Fruit fly (Drosophila melanogaster): ENCODE results near the gene Sidpn.

Sidpn gene

DNA sequence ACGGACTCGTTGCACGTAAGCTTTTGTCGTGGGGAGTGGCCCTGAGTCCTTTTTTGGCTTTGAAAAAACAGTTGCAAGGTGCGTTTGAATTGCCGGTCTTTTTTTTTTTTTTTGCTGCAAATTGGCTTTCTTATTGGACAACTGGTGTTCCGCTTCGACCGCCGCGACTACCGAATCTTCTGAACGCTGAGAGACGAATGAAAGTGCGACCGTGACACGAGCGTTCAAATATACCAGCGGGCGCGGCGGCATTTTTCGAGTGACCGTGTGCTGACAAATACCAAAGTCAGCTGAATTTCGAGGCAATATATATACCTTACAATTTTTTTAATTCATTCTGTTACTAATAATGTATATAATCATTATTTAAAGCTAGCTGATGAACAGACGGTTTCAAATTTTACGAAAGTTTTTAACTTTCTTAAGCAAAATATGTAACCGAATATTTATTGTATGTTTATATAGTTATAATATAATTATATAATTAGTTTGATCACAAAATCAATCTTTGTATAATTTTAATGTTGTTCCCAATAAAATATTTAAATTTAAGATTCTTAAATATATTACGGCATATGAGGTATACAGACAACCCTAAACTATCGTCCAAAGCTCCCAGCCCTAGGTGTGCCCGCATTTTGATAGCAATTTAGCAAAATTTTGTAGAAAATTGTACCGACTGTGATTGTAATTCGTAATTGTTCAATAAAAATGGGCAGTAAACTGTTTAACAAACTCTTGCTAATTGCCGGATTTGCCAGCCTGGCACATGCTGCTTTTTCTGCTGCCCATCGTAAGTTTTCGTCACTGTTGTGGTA lies 40.2 kb upstream of the Sidpn start, which contains the start of the genes Swip-1 and EMC5:
TSS of gene Swip-1 (minus strand) at position 203 of the 818 bp plus-strand sequence.
TSS of gene EMC5 (plus strand) at position 630 of the 818 bp plus-strand sequence.
- no peak for TF ChIP-seq CG8478 (optimal IDR thresholded peaks at IDR 0.05)
- TF ChIP-seq usp (GFP tag; optimal IDR thresholded peaks at IDR 0.05), result no peak
- no peak for TF ChIP-seq pan (optimal IDR thresholded peaks at IDR 0.05)

DNA sequence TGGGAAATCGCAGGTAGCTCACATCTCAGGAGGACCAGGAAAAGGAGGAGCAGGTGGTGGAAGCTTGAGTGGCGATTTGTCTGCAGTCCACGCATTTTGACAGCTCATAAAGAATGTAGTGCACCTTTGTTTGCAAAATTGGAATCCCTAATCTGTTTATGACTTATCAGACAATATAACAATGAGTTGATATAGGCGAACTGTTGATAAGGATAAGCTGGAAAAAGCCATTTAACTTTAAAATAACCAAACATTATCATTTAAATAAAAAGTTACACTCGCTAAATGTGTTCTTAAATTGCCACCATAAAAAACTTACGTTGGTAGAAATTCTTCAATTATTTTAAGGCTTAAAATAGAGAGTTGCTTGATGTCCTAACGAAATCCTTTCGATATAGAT lies 37.4 kb upstream of the Sidpn start, which contains the start of gene CG15170:
TSS of gene CG15170 (minus strand) at position 101 of the 400 bp plus-strand sequence.
- no peak for TF ChIP-seq Dll (optimal IDR thresholded peaks at IDR 0.05)

DNA sequence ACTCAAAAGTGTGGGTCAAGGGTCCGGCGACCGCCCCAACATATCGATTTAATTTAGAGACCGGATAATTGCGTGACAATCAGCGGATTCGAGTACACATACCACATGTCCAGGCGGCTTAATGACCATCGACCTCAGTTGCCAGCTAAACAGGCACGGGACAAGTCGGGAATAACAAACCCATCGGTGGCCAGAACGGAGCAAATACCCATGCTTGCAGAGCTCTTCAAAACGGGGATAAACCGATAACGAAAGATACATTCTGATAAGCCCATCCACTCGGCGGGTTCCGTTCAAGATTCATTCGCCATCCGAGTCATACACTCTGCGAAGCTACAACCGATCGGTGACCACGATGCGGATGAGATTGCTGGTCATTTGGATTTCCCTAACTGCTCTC lies 36.8 kb upstream of the Sidpn start, which contains the start of gene CG15169:
TSS of gene CG15169 (plus strand) at position 301 of the 400 bp plus-strand sequence.
- TF ChIP-seq Dll (optimal IDR thresholded peaks at IDR 0.05), result no peak

DNA sequence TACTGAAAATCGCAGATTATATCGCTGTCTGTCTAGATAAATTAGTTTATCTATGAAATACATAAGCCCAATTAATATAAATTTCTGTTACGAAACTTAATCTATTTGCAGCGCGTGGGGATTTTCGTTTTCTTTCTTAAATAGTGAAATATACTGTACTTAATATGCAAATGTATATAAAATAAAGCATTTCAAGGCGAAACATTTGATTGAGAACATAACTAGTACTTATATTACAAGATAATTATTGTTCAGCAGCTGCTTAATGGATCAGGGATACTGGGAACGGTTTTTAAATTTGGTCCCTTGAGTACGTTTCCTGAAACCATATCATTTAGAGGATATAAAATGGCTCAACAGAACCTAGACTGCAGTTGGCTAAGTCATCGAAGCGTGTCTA lies 35.3 kb upstream of the Sidpn start, which contains the start of gene CG46465:
TSS of gene CG46465 (plus strand) at position 301 of the 400 bp plus-strand sequence.
- no peak for TF ChIP-seq EcR (GFP tag; optimal IDR thresholded peaks at IDR 0.05)
- no peak for TF ChIP-seq CG8478 (optimal IDR thresholded peaks at IDR 0.05)
- TF ChIP-seq pan (optimal IDR thresholded peaks at IDR 0.05), result no peak
- TF ChIP-seq usp (GFP tag; optimal IDR thresholded peaks at IDR 0.05), result no peak
- TF ChIP-seq Dll (optimal IDR thresholded peaks at IDR 0.05), result no peak
- TF ChIP-seq psq (optimal IDR thresholded peaks at IDR 0.05), result no peak

DNA sequence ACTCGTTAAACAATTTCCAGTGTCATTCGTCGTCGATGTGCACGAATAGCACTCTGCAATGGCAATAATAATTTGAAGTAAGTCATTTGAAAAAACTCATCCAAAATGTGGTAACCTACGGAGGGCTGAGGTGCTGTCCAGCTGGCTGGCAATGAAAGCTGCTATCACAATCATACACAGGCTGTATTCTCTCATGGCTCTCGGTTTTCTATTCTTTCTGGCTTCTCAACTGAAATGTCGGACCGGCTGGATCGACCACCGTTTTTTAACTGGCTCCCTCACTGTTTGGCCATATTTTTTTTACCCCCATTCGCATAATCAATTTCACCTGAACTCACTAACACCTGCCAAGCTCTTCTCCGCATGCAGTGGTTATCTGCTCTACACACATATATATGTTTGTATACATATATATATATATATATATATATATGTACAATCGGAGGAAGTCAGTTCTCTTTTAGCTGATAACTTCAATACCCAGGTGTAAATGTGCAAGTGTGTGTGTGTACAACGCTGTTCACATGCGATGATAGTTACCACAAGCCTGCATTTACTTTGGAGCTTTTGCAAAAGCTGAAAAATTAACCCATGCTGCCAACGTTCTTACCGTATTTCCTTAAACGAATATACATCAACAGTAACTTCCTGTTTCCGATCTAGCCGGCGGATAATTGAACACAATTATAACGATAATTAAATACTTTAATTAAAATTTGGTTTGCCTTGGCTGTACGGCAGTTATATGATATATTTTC lies 31.7 kb upstream of the Sidpn start, which contains the start of gene CG10650:
TSS of gene CG10650 (minus strand) at position 275 of the 758 bp plus-strand sequence.
- TF ChIP-seq pan (optimal IDR thresholded peaks at IDR 0.05) (no peak), psq (optimal IDR thresholded peaks at IDR 0.05) (no peak), EcR (GFP tag; optimal IDR thresholded peaks at IDR 0.05) (no peak), Dll (optimal IDR thresholded peaks at IDR 0.05) (no peak), CG8478 (optimal IDR thresholded peaks at IDR 0.05) (no peak), usp (GFP tag; optimal IDR thresholded peaks at IDR 0.05) (no peak)

DNA sequence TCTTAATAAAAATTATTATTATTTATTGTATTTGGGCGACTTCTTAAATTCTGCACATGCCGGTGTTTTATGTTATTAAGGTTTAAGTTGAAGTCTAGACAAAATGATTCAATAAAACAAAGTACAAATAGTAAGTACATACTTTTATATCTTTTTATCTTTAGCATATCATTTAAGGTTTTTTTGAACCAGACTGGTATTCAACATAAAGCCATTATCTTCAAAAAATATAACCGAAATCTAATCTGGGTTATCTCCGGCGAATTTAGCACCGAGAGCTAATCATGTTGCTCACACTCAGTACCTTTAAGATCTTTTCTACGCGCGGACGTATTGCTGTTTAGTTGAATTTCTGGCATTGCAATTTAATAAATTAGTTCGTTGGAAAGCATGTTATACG lies 30.4 kb upstream of the Sidpn start, which contains the start of gene CG31792:
TSS of gene CG31792 (plus strand) at position 301 of the 400 bp plus-strand sequence.
- TF ChIP-seq CG8478 (optimal IDR thresholded peaks at IDR 0.05), result no peak
- no peak for TF ChIP-seq pan (optimal IDR thresholded peaks at IDR 0.05)
- no peak for TF ChIP-seq EcR (GFP tag; optimal IDR thresholded peaks at IDR 0.05)
- no peak for TF ChIP-seq psq (optimal IDR thresholded peaks at IDR 0.05)
- no peak for TF ChIP-seq usp (GFP tag; optimal IDR thresholded peaks at IDR 0.05)
- TF ChIP-seq Dll (optimal IDR thresholded peaks at IDR 0.05), result no peak

DNA sequence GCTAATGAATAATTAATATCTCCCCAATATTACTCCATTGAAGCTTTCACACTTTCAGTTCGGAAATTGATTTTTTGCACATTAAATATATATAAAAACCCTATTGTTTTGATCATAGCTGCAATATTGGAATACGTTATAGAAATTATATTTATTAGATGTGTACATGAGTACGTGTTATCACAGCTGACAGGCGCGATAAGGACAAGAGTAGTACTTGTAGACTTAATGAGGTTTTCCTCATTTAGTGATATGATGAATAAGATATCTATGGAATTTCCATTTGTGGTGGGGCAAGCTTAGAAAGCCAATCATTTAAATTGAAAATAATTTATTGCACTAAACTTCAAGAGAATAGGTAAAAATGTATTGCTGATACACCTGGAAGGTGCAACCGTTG lies 25.0 kb upstream of the Sidpn start:
- no peak for TF ChIP-seq EcR (GFP tag; optimal IDR thresholded peaks at IDR 0.05)
- TF ChIP-seq Dll (optimal IDR thresholded peaks at IDR 0.05), result no peak
- no peak for TF ChIP-seq pan (optimal IDR thresholded peaks at IDR 0.05)
- no peak for TF ChIP-seq psq (optimal IDR thresholded peaks at IDR 0.05)
- no peak for TF ChIP-seq CG8478 (optimal IDR thresholded peaks at IDR 0.05)
- TF ChIP-seq usp (GFP tag; optimal IDR thresholded peaks at IDR 0.05), result no peak

DNA sequence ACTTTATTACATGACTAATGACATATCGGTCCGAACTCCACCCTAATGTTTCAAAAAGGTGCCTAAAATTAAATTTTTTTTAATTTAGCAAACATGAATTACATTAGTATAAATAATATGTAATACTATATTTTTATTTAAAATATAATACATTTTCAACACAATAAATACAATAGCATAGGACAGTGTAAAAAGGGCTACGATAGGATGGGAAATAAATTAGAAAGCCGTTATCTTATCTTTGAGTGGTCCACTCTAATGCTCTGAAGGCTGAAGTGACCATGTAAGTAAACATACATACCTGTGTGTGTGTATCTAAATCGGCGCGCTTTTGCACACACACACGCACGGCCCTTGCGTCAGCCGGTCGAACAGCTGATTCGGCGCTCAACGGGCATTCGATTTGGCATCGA lies 24.5 kb upstream of the Sidpn start, which contains the start of gene CG31793:
TSS of gene CG31793 (plus strand) at position 409 of the 413 bp plus-strand sequence.
- TF ChIP-seq usp (GFP tag; optimal IDR thresholded peaks at IDR 0.05), result no peak
- no peak for TF ChIP-seq pan (optimal IDR thresholded peaks at IDR 0.05)
- TF ChIP-seq EcR (GFP tag; optimal IDR thresholded peaks at IDR 0.05), result no peak
- no peak for TF ChIP-seq psq (optimal IDR thresholded peaks at IDR 0.05)
- no peak for TF ChIP-seq CG8478 (optimal IDR thresholded peaks at IDR 0.05)
- no peak for TF ChIP-seq Dll (optimal IDR thresholded peaks at IDR 0.05)

DNA sequence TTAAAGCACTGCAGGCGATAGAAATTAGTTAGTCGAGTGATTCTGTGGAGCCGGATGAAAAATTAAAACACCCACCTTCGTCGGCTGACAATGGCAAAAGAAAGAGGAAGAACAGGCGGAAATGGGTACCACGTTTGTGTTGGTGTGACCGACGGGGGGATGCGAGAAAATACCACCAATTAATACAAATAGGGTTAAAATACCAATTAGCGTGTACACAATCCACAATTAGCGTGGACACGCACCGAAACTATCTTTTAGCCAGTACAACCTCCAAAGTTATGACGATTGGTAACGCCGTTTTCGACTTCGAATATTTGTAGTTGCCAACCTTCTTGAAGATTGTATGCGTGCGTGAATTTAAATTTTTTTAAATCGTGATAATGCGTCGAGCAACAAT lies 18.4 kb upstream of the Sidpn start, which contains the start of gene RpL30:
TSS of gene RpL30 (minus strand) at position 177 of the 400 bp plus-strand sequence.
- no peak for TF ChIP-seq pan (optimal IDR thresholded peaks at IDR 0.05)
- no peak for TF ChIP-seq EcR (GFP tag; optimal IDR thresholded peaks at IDR 0.05)
- no peak for TF ChIP-seq CG8478 (optimal IDR thresholded peaks at IDR 0.05)
- no peak for TF ChIP-seq psq (optimal IDR thresholded peaks at IDR 0.05)
- TF ChIP-seq Dll (optimal IDR thresholded peaks at IDR 0.05), result no peak
- no peak for TF ChIP-seq usp (GFP tag; optimal IDR thresholded peaks at IDR 0.05)

DNA sequence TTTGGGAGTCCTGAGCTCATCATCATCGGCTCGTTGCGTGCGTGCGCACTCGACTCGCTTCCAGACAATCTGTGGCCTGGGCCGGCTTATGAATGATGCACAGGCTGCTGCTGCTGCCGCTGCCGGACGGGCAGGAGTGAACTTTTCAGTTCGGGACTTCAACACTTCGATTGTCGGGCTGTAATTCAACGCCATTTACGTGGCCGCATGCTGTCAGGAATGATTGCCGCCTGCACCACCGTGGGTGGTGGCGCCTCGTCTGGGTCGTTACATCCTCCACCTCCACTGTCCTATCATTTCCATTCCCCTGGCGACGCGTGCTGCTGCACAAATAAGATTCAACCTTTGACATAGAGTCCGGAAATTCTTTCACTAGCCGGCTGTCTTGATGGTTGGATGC lies 17.5 kb upstream of the Sidpn start:
- no peak for TF ChIP-seq EcR (GFP tag; optimal IDR thresholded peaks at IDR 0.05)
- TF ChIP-seq pan (optimal IDR thresholded peaks at IDR 0.05), result no peak
- no peak for TF ChIP-seq psq (optimal IDR thresholded peaks at IDR 0.05)
- TF ChIP-seq Dll (optimal IDR thresholded peaks at IDR 0.05), result no peak
- no peak for TF ChIP-seq usp (GFP tag; optimal IDR thresholded peaks at IDR 0.05)
- TF ChIP-seq CG8478 (optimal IDR thresholded peaks at IDR 0.05), result no peak

DNA sequence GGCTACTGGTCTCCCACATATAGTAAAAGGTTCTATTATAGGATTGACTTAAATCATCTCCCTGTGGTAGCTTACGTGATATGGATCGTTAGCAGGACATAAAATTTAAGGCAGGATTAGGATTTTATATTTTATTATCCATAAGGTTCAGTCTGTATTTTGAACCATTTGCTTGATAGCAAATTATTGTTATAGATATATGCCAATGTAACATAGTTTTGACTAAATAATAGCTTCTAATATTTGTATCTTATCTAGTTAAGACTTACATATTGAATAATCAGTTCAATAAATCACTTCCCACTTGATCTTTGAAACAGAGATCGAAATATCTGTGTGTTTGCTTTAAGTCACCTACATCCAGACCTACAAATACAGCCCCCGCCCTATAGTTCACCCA lies 16.9 kb upstream of the Sidpn start, which contains the start of gene robl37BC:
TSS of gene robl37BC (plus strand) at position 301 of the 400 bp plus-strand sequence.
- TF ChIP-seq pan (optimal IDR thresholded peaks at IDR 0.05) (no peak), EcR (GFP tag; optimal IDR thresholded peaks at IDR 0.05) (no peak), usp (GFP tag; optimal IDR thresholded peaks at IDR 0.05) (no peak), CG8478 (optimal IDR thresholded peaks at IDR 0.05) (no peak), psq (optimal IDR thresholded peaks at IDR 0.05) (no peak), Dll (optimal IDR thresholded peaks at IDR 0.05) (no peak)

Measured in whole organism.